Fruit fly (Drosophila melanogaster) whole organism, embryonic: Measurements from ENCODE around the gene Fer3HCH.

Experiments
- B-H2 ChIP-seq: fragments of 200-800 bp; sonication (Bioruptor generic); optimal IDR thresholded peaks from 2 replicates; lab custom pipeline; 2018; ENCODE audit warnings: missing biosample characterization, mild to moderate bottlenecking, missing genetic modification characterization
- CG11093 ChIP-seq: fragments of 200-800 bp; sonication (Bioruptor generic); IDR thresholded peaks from 3 replicates; pipeline ENCODE4 v1.3.6; 2022; ENCODE audit warnings: missing biosample characterization, missing genetic modification characterization
- CG13424 ChIP-seq: fragments of 200-800 bp; sonication (Bioruptor generic); optimal IDR thresholded peaks from 2 replicates; lab custom pipeline; 2019; ENCODE audit warnings: missing biosample characterization, mild to moderate bottlenecking, missing genetic modification characterization, moderate library complexity
- CG14014 ChIP-seq: fragments of 200-800 bp; sonication (Bioruptor generic); IDR thresholded peaks from 2 replicates; pipeline ENCODE4 v1.3.6; 2022; ENCODE audit warnings: missing biosample characterization, missing genetic modification characterization
- CG1529 ChIP-seq: fragments of 200-800 bp; sonication (Bioruptor generic); optimal IDR thresholded peaks from 3 replicates; lab custom pipeline; 2018; ENCODE audit warnings: missing biosample characterization, missing genetic modification characterization
- CG15601 ChIP-seq: fragments of 200-800 bp; sonication (Bioruptor generic); optimal IDR thresholded peaks from 3 replicates; lab custom pipeline; 2019; ENCODE audit warnings: missing biosample characterization, mild to moderate bottlenecking, missing genetic modification characterization, moderate library complexity
- CG16815 ChIP-seq: fragments of 200-800 bp; sonication (Bioruptor generic); optimal IDR thresholded peaks from 3 replicates; lab custom pipeline; 2017; ENCODE audit warnings: missing biosample characterization, mild to moderate bottlenecking, missing genetic modification characterization
- CG17802 ChIP-seq: fragments of 200-800 bp; sonication (Bioruptor generic); optimal IDR thresholded peaks from 2 replicates; lab custom pipeline; 2018; ENCODE audit warnings: missing biosample characterization, mild to moderate bottlenecking, missing genetic modification characterization, moderate library complexity
- CG2199 ChIP-seq: fragments of 200-800 bp; sonication (Bioruptor generic); IDR thresholded peaks from 3 replicates; pipeline ENCODE4 v1.3.6; 2022; ENCODE audit warnings: missing biosample characterization, missing genetic modification characterization
- CG3065 ChIP-seq: fragments of 200-800 bp; sonication (Bioruptor generic); optimal IDR thresholded peaks from 2 replicates; lab custom pipeline; 2016; ENCODE audit warnings: missing biosample characterization, missing genetic modification characterization
- CG33213 ChIP-seq: fragments of 200-800 bp; sonication (Bioruptor generic); optimal IDR thresholded peaks from 3 replicates; lab custom pipeline; 2016; ENCODE audit warnings: missing biosample characterization, missing genetic modification characterization
- CG34376 ChIP-seq: fragments of 200-800 bp; sonication (Bioruptor generic); optimal IDR thresholded peaks from 2 replicates; lab custom pipeline; 2018; ENCODE audit warnings: missing biosample characterization, mild to moderate bottlenecking, missing genetic modification characterization
- CG43689 ChIP-seq: fragments of 200-800 bp; sonication (Bioruptor generic); IDR thresholded peaks from 2 replicates; pipeline ENCODE4 v1.3.6; 2022; ENCODE audit warnings: missing biosample characterization, missing genetic modification characterization
- CG7786 ChIP-seq: fragments of 200-800 bp; sonication (Bioruptor generic); optimal IDR thresholded peaks from 2 replicates; lab custom pipeline; 2016; ENCODE audit warnings: missing biosample characterization, missing genetic modification characterization
- CG8924 ChIP-seq: fragments of 200-800 bp; optimal IDR thresholded peaks from 3 replicates; lab custom pipeline; 2019; ENCODE audit warnings: missing biosample characterization, mild to moderate bottlenecking, missing genetic modification characterization, moderate library complexity
- CrebB ChIP-seq: fragments of 200-800 bp; sonication (Bioruptor generic); optimal IDR thresholded peaks from 3 replicates; lab custom pipeline; 2018; ENCODE audit warnings: missing biosample characterization, mild to moderate bottlenecking, missing genetic modification characterization
- Dip2 ChIP-seq: fragments of 200-800 bp; sonication (Bioruptor generic); IDR thresholded peaks from 2 replicates; pipeline ENCODE4 v1.3.6; 2022; ENCODE audit warnings: missing biosample characterization, missing genetic modification characterization
- Dip3 ChIP-seq: fragments of 200-800 bp; sonication (Bioruptor generic); optimal IDR thresholded peaks from 3 replicates; lab custom pipeline; 2016; ENCODE audit warnings: missing biosample characterization, missing genetic modification characterization
- Doc2 ChIP-seq: fragments of 200-800 bp; sonication (Bioruptor generic); IDR thresholded peaks from 2 replicates; pipeline ENCODE4 v1.3.6; 2022; ENCODE audit warnings: missing biosample characterization, missing genetic modification characterization
- E2f2 ChIP-seq: fragments of 200-800 bp; sonication (Bioruptor generic); IDR thresholded peaks from 2 replicates; pipeline ENCODE4 v1.3.6; 2022; ENCODE audit warnings: missing biosample characterization, missing genetic modification characterization
- GATAe ChIP-seq: fragments of 200-800 bp; sonication (Bioruptor generic); conservative IDR thresholded peaks from 2 replicates; pipeline ENCODE4 v1.3.6; 2022; ENCODE audit warnings: missing biosample characterization, missing genetic modification characterization
- H2.0 ChIP-seq: fragments of 200-800 bp; sonication (Bioruptor generic); IDR thresholded peaks from 2 replicates; pipeline ENCODE4 v1.3.6; 2022; ENCODE audit warnings: missing biosample characterization, missing genetic modification characterization
- Hand ChIP-seq: fragments of 200-800 bp; sonication (Bioruptor generic); optimal IDR thresholded peaks from 2 replicates; lab custom pipeline; 2017; ENCODE audit warnings: mild to moderate bottlenecking, missing biosample characterization, missing genetic modification reagents, missing genetic modification characterization
- Hmx ChIP-seq: fragments of 200-800 bp; sonication (Bioruptor generic); optimal IDR thresholded peaks from 2 replicates; lab custom pipeline; 2016; ENCODE audit warnings: missing biosample characterization, missing genetic modification characterization
- Hr78 ChIP-seq, 2 experiments: fragments of 200-800 bp in 1 of 2; fragments of >200 bp in 1 of 2; sonication (Bioruptor generic) in 1 of 2; optimal IDR thresholded peaks; 2 replicates each; lab custom pipeline; 2017 to 2019; ENCODE audit warnings: missing biosample characterization in 2 of 2, missing genetic modification characterization in 2 of 2, mild to moderate bottlenecking in 1 of 2, moderate library complexity in 1 of 2
- MESR4 ChIP-seq: fragments of 200-800 bp; sonication (Bioruptor generic); optimal IDR thresholded peaks from 2 replicates; lab custom pipeline; 2018; ENCODE audit warnings: missing biosample characterization, mild to moderate bottlenecking, missing genetic modification characterization, moderate library complexity
- Mes4 ChIP-seq: fragments of 200-800 bp; sonication (Bioruptor generic); optimal IDR thresholded peaks from 2 replicates; lab custom pipeline; 2016; ENCODE audit warnings: missing biosample characterization, missing genetic modification characterization
- NC2α ChIP-seq: fragments of 200-800 bp; sonication (Bioruptor generic); optimal IDR thresholded peaks from 2 replicates; lab custom pipeline; 2016; ENCODE audit warnings: missing biosample characterization, missing genetic modification characterization
- Opbp ChIP-seq: fragments of 200-800 bp; sonication (Bioruptor generic); IDR thresholded peaks from 3 replicates; pipeline ENCODE4 v1.3.6; 2022; ENCODE audit warnings: missing biosample characterization, missing genetic modification characterization; ENCODE audit not compliant: partially characterized antibody
- Spps ChIP-seq: fragments of 200-800 bp; sonication (Bioruptor generic); optimal IDR thresholded peaks from 2 replicates; lab custom pipeline; 2018; ENCODE audit warnings: missing biosample characterization, mild to moderate bottlenecking, missing genetic modification characterization
- Sry-β ChIP-seq: fragments of 200-800 bp; sonication (Bioruptor generic); optimal IDR thresholded peaks from 2 replicates; lab custom pipeline; 2018; ENCODE audit warnings: missing biosample characterization, mild to moderate bottlenecking, missing genetic modification characterization, moderate library complexity
- cad ChIP-seq: fragments of >200 bp; optimal IDR thresholded peaks from 2 replicates; lab custom pipeline; 2017; ENCODE audit warnings: missing biosample characterization, missing genetic modification characterization
- ci ChIP-seq: fragments of 200-800 bp; sonication (Bioruptor generic); IDR thresholded peaks from 3 replicates; pipeline ENCODE4 v1.3.6; 2022; ENCODE audit warnings: missing biosample characterization, missing genetic modification characterization
- cwo ChIP-seq: fragments of 200-800 bp; sonication (Bioruptor generic); optimal IDR thresholded peaks from 3 replicates; lab custom pipeline; 2017; ENCODE audit warnings: missing biosample characterization, missing genetic modification characterization, mild to moderate bottlenecking, moderate library complexity, missing genetic modification reagents
- esg ChIP-seq: fragments of 200-800 bp; sonication (Bioruptor generic); conservative IDR thresholded peaks from 2 replicates; pipeline ENCODE4 v1.3.6; 2022; ENCODE audit warnings: missing biosample characterization, missing genetic modification characterization
- grau ChIP-seq: fragments of 200-800 bp; optimal IDR thresholded peaks from 3 replicates; lab custom pipeline; 2019; ENCODE audit warnings: missing biosample characterization, mild to moderate bottlenecking, missing genetic modification characterization, moderate library complexity
- hb ChIP-seq: fragments of 200-800 bp; sonication (Bioruptor generic); IDR thresholded peaks from 3 replicates; pipeline ENCODE4 v1.3.6; 2022; ENCODE audit warnings: missing biosample characterization, missing genetic modification characterization; ENCODE audit not compliant: partially characterized antibody
- hth ChIP-seq: fragments of >200 bp; optimal IDR thresholded peaks from 2 replicates; lab custom pipeline; 2017; ENCODE audit warnings: inconsistent platforms
- jing ChIP-seq: fragments of 200-800 bp; sonication (Bioruptor generic); optimal IDR thresholded peaks from 2 replicates; lab custom pipeline; 2018; ENCODE audit warnings: missing biosample characterization, mild to moderate bottlenecking, missing genetic modification characterization
- ken ChIP-seq: fragments of 200-800 bp; sonication (Bioruptor generic); IDR thresholded peaks from 3 replicates; pipeline ENCODE4 v1.3.6; 2022; ENCODE audit warnings: missing biosample characterization, missing genetic modification characterization
- pho ChIP-seq: fragments of 200-800 bp; sonication (Bioruptor generic); optimal IDR thresholded peaks from 2 replicates; lab custom pipeline; 2016; ENCODE audit warnings: missing biosample characterization, missing genetic modification characterization
- pnt ChIP-seq: fragments of 200-800 bp; sonication (Bioruptor generic); optimal IDR thresholded peaks from 3 replicates; lab custom pipeline; 2016; ENCODE audit warnings: missing biosample characterization, missing genetic modification characterization
- psq ChIP-seq: fragments of 200-800 bp; sonication (Bioruptor generic); optimal IDR thresholded peaks from 2 replicates; lab custom pipeline; 2017; ENCODE audit warnings: missing biosample characterization, missing genetic modification characterization
- ro ChIP-seq: fragments of 200-800 bp; sonication (Bioruptor generic); IDR thresholded peaks from 2 replicates; pipeline ENCODE4 v1.3.6; 2022; ENCODE audit warnings: missing biosample characterization, missing genetic modification characterization
- run ChIP-seq: fragments of 200-800 bp; sonication (Bioruptor generic); optimal IDR thresholded peaks from 3 replicates; lab custom pipeline; 2018; ENCODE audit warnings: missing biosample characterization, mild to moderate bottlenecking, missing genetic modification characterization
- salm ChIP-seq: fragments of 200-800 bp; sonication (Bioruptor generic); optimal IDR thresholded peaks from 2 replicates; lab custom pipeline; 2018; ENCODE audit warnings: missing biosample characterization, mild to moderate bottlenecking, missing genetic modification characterization
- stc ChIP-seq: fragments of 200-800 bp; sonication (Bioruptor generic); IDR thresholded peaks from 2 replicates; pipeline ENCODE4 v1.3.6; 2022; ENCODE audit warnings: missing biosample characterization, missing genetic modification characterization
- unpg ChIP-seq: fragments of 200-800 bp; sonication (Bioruptor generic); optimal IDR thresholded peaks from 3 replicates; lab custom pipeline; 2018; ENCODE audit warnings: missing biosample characterization, mild to moderate bottlenecking, missing genetic modification characterization, moderate library complexity
- wor ChIP-seq: fragments of 200-800 bp; sonication (Bioruptor generic); IDR thresholded peaks from 2 replicates; pipeline ENCODE4 v1.3.6; 2022; ENCODE audit warnings: missing biosample characterization, missing genetic modification characterization
- zen ChIP-seq: fragments of 200-800 bp; sonication (Bioruptor generic); optimal IDR thresholded peaks from 3 replicates; lab custom pipeline; 2018; ENCODE audit warnings: missing biosample characterization, mild to moderate bottlenecking, missing genetic modification characterization, moderate library complexity

The Fer3HCH gene

DNA sequence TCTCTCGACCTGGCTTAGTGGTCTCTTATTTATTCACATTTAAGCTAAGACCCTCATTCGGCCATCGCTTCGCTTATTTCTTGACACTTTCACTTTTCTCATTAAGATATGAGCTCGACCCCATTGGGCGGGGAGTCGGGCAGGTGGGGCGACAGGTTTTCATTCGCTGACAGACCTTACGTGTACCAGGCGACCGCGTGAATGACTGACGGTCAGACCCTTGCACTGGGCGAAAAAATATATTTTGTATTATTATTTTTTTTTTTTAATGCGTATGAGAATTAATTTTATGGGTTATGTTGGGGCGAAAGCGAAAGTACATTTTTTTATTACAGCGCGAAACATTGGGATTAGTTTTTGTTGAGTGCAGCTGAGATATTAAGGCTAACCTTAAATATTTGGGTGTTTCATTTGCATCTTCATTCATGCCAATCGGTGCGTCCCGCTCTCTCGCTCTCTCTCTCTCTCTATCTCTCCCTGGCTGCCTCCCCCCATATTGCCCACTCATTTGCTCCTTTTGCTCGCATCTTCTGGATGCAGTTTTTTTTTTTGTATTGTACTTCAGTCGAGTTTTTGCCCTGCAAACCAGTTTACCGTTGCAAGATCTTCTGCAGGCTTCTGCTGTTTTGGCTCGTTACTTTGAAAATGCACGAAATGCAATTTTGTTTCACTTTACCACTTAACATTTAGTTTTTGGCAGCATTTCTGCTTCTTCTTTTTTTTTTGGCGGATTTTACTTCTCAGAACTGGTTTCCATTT is 29.1 kb upstream of the Fer3HCH start (continued):
- TF ChIP-seq CG1529 (peak; percentile 16), psq (GFP tag; lab: Kevin White, UChicago) (no peak), jing (GFP tag; lab: Kevin White, UChicago) (no peak), CG13424 (tag; lab: Kevin White, UChicago) (peak; percentile 50), cwo (GFP tag; lab: Kevin White, UChicago) (peak; percentile 14), salm (tag; lab: Kevin White, UChicago) (no peak), hth (lab: Kevin White, UChicago) (no peak), ken (GFP tag; lab: Robert Waterston, UW) (peak; percentile 87), pho (GFP tag; lab: Kevin White, UChicago) (no peak), wor (GFP tag; lab: Robert Waterston, UW) (peak; percentile 70), E2f2 (GFP tag; lab: Robert Waterston, UW) (peak; percentile 49; the same call in 1 of the 2 replicates), Opbp (no peak), Mes4 (GFP tag; lab: Kevin White, UChicago) (no peak), NC2α (GFP tag; lab: Kevin White, UChicago) (no peak), ro (GFP tag; lab: Robert Waterston, UW) (0 out of 2 replicates have a peak, but pooled peaks have one; percentile 7), GATAe (no peak), run (tag; lab: Kevin White, UChicago) (no peak), Sry-β (GFP tag; lab: Kevin White, UChicago) (no peak), CrebB (tag; lab: Kevin White, UChicago) (no peak), CG17802 (tag; lab: Kevin White, UChicago) (no peak), Hr78 (GFP tag; optimal IDR thresholded peaks at IDR 0.05; lab: Kevin White, UChicago) (peak in 1 of 2 experiments; percentile 62), hb (GFP tag; lab: Robert Waterston, UW) (no peak), Dip2 (GFP tag; lab: Robert Waterston, UW) (no peak), stc (GFP tag; lab: Robert Waterston, UW) (peak; percentile 69), cad (GFP tag; lab: Kevin White, UChicago) (no peak), Hmx (GFP tag; lab: Kevin White, UChicago) (no peak), pnt (GFP tag; lab: Kevin White, UChicago) (peak; percentile 17), CG43689 (GFP tag; lab: Robert Waterston, UW) (no peak; the same call in 1 of the 2 replicates), zen (no peak), CG16815 (no peak), ci (peak; percentile 96), CG7786 (GFP tag; lab: Kevin White, UChicago) (no peak), H2.0 (GFP tag; lab: Robert Waterston, UW) (peak; percentile 45), CG3065 (no peak), MESR4 (GFP tag; lab: Kevin White, UChicago) (no peak), CG14014 (GFP tag; lab: Robert Waterston, UW) (peak; percentile 32; the same call in 1 of the 2 replicates), Hand (GFP tag; lab: Kevin White, UChicago) (no peak), CG8924 (peak; percentile 19), CG15601 (tag; lab: Kevin White, UChicago) (peak; percentile 50), CG34376 (no peak), esg (GFP tag; lab: Robert Waterston, UW) (peak; percentile 79), CG11093 (GFP tag; lab: Robert Waterston, UW) (peak; percentile 54; the same call in 1 of the 3 replicates), B-H2 (no peak), grau (tag; lab: Kevin White, UChicago) (peak; percentile 39), CG33213 (no peak), CG2199 (GFP tag; lab: Robert Waterston, UW) (0 out of 3 replicates have a peak, but pooled peaks have one; percentile 25), Dip3 (GFP tag; lab: Kevin White, UChicago) (no peak), Spps (tag; lab: Kevin White, UChicago) (no peak), unpg (peak; percentile 47), Doc2 (no peak)
